Worm (Caenorhabditis elegans): ENCODE data around the gene ZK488.6.

Gene ZK488.6

ce11 chrV:581616-582015, 8.7 kb upstream of the ZK488.6 start, which contains the start of gene nstp-7:
Gene nstp-7, plus strand, starts transcription at chrV:581916.
- TF ChIP-seq W03F9.2 (tag; optimal IDR thresholded peaks at IDR 0.05) (no peak), him-1 (tag; optimal IDR thresholded peaks at IDR 0.05) (no peak), dao-5 (tag; optimal IDR thresholded peaks at IDR 0.05) (no peak)

ce11 chrV:585472-585871, 4.8 kb upstream of the ZK488.6 start, which contains the start of gene K06H6.2:
Gene K06H6.2, plus strand, starts transcription at chrV:585772.
- no peak for TF ChIP-seq W03F9.2 (tag; optimal IDR thresholded peaks at IDR 0.05)
- no peak for TF ChIP-seq him-1 (tag; optimal IDR thresholded peaks at IDR 0.05)
- TF ChIP-seq dao-5 (tag; optimal IDR thresholded peaks at IDR 0.05), result no peak

ce11 chrV:587818-588217, 2.5 kb upstream of the ZK488.6 start, which contains the start of gene K06H6.1:
Gene K06H6.1, plus strand, starts transcription at chrV:588118.
- no peak for TF ChIP-seq him-1 (tag; optimal IDR thresholded peaks at IDR 0.05)
- no peak for TF ChIP-seq W03F9.2 (tag; optimal IDR thresholded peaks at IDR 0.05)
- no peak for TF ChIP-seq dao-5 (tag; optimal IDR thresholded peaks at IDR 0.05)

ce11 chrV:592959-593358, 2.7 kb downstream of the ZK488.6 start, which contains the start of gene ZK488.5:
Gene ZK488.5, plus strand, starts transcription at chrV:593259.
- no peak for TF ChIP-seq him-1 (tag; optimal IDR thresholded peaks at IDR 0.05)
- TF ChIP-seq dao-5 (tag; optimal IDR thresholded peaks at IDR 0.05), result no peak
- no peak for TF ChIP-seq W03F9.2 (tag; optimal IDR thresholded peaks at IDR 0.05)

ce11 chrV:596923-597322, 6.6 kb downstream of the ZK488.6 start:
- TF ChIP-seq him-1 (tag; optimal IDR thresholded peaks at IDR 0.05) (no peak), W03F9.2 (tag; optimal IDR thresholded peaks at IDR 0.05) (no peak), dao-5 (tag; optimal IDR thresholded peaks at IDR 0.05) (no peak)

ce11 chrV:597823-598222, 7.5 kb downstream of the ZK488.6 start:
- TF ChIP-seq him-1 (tag; optimal IDR thresholded peaks at IDR 0.05) (no peak), dao-5 (tag; optimal IDR thresholded peaks at IDR 0.05) (no peak), W03F9.2 (tag; optimal IDR thresholded peaks at IDR 0.05) (no peak)

- TF ChIP-seq him-1 (tag; optimal IDR thresholded peaks at IDR 0.05) (no peak), W03F9.2 (tag; optimal IDR thresholded peaks at IDR 0.05) (no peak), dao-5 (tag; optimal IDR thresholded peaks at IDR 0.05) (no peak)
Measured at ce11 chrV:598626-599025, 8.3 kb downstream of the ZK488.6 start.

ce11 chrV:599783-600182, 9.5 kb downstream of the ZK488.6 start:
- TF ChIP-seq dao-5 (tag; optimal IDR thresholded peaks at IDR 0.05) (no peak), W03F9.2 (tag; optimal IDR thresholded peaks at IDR 0.05) (no peak), him-1 (tag; optimal IDR thresholded peaks at IDR 0.05) (no peak)

- no peak for TF ChIP-seq dao-5 (tag; optimal IDR thresholded peaks at IDR 0.05)
- TF ChIP-seq W03F9.2 (tag; optimal IDR thresholded peaks at IDR 0.05), result no peak
- TF ChIP-seq him-1 (tag; optimal IDR thresholded peaks at IDR 0.05), result no peak
Measured at ce11 chrV:600231-600630, 9.9 kb downstream of the ZK488.6 start, which contains the start of gene nhr-251. Gene nhr-251, plus strand, starts transcription at chrV:600531.

- no peak for TF ChIP-seq him-1 (tag; optimal IDR thresholded peaks at IDR 0.05)
- TF ChIP-seq W03F9.2 (tag; optimal IDR thresholded peaks at IDR 0.05), result no peak
- TF ChIP-seq dao-5 (tag; optimal IDR thresholded peaks at IDR 0.05), result no peak
Measured at ce11 chrV:604105-604504, 13.8 kb downstream of the ZK488.6 start, which contains the start of gene srlf-37. Gene srlf-37, minus strand, starts transcription at chrV:604205.

- TF ChIP-seq him-1 (tag; optimal IDR thresholded peaks at IDR 0.05), result no peak
- TF ChIP-seq dao-5 (tag; optimal IDR thresholded peaks at IDR 0.05), result no peak
- no peak for TF ChIP-seq W03F9.2 (tag; optimal IDR thresholded peaks at IDR 0.05)
Measured at ce11 chrV:608844-609243, 18.6 kb downstream of the ZK488.6 start, which contains the start of gene srw-109. Gene srw-109, minus strand, starts transcription at chrV:608944.

- TF ChIP-seq him-1 (tag; optimal IDR thresholded peaks at IDR 0.05), result no peak
- no peak for TF ChIP-seq dao-5 (tag; optimal IDR thresholded peaks at IDR 0.05)
Measured at ce11 chrV:609671-610070, 19.4 kb downstream of the ZK488.6 start, which contains the start of gene srlf-36. Gene srlf-36, minus strand, starts transcription at chrV:609771.

- TF ChIP-seq dao-5 (tag; optimal IDR thresholded peaks at IDR 0.05) (no peak), W03F9.2 (tag; optimal IDR thresholded peaks at IDR 0.05) (no peak), him-1 (tag; optimal IDR thresholded peaks at IDR 0.05) (no peak)
Measured at ce11 chrV:610217-610616, 19.9 kb downstream of the ZK488.6 start, which contains the start of gene nhr-90. Gene nhr-90, plus strand, starts transcription at chrV:610512.

ce11 chrV:615275-615674, 25.0 kb downstream of the ZK488.6 start, which contains the start of gene F48G7.13:
Gene F48G7.13, plus strand, starts transcription at chrV:615575.
- TF ChIP-seq dao-5 (tag; optimal IDR thresholded peaks at IDR 0.05), result no peak
- no peak for TF ChIP-seq W03F9.2 (tag; optimal IDR thresholded peaks at IDR 0.05)
- TF ChIP-seq him-1 (tag; optimal IDR thresholded peaks at IDR 0.05), result no peak

ce11 chrV:617917-618316, 27.6 kb downstream of the ZK488.6 start:
- TF ChIP-seq W03F9.2 (tag; optimal IDR thresholded peaks at IDR 0.05), result no peak
- TF ChIP-seq dao-5 (tag; optimal IDR thresholded peaks at IDR 0.05), result no peak
- TF ChIP-seq him-1 (tag; optimal IDR thresholded peaks at IDR 0.05), result no peak
